Worm (Caenorhabditis elegans): ENCODE results near the gene sdz-23.

sdz-23 gene

ce11 chrV:8132926-8133325 is 33.5 kb downstream of the sdz-23 start, which contains the start of gene D1014.4:
Gene D1014.4, plus strand, starts transcription at chrV:8133226.
- TF ChIP-seq vab-15 (tag; optimal IDR thresholded peaks at IDR 0.05), result no peak
- no peak for TF ChIP-seq pqm-1 (tag; optimal IDR thresholded peaks at IDR 0.05)
- TF ChIP-seq mef-2 (tag; optimal IDR thresholded peaks at IDR 0.05), result no peak
- no peak for TF ChIP-seq isw-1 (GFP tag; IDR thresholded peaks at IDR 0.05)
- TF ChIP-seq jun-1 (tag; optimal IDR thresholded peaks at IDR 0.05), result no peak
- no peak for TF ChIP-seq ets-5 (GFP tag; IDR thresholded peaks at IDR 0.05)
- TF ChIP-seq C04F5.9 (tag; optimal IDR thresholded peaks at IDR 0.05), result no peak
- peak; percentile 15 for TF ChIP-seq nhr-85 (tag)
- TF ChIP-seq elt-2 (tag; optimal IDR thresholded peaks at IDR 0.05), result peak; percentile 21
- peak in 1 of 2 experiments; percentile 15 for TF ChIP-seq lin-35 (GFP tag; optimal IDR thresholded peaks at IDR 0.05)
- no peak for TF ChIP-seq snu-23 (GFP tag; optimal IDR thresholded peaks at IDR 0.05)

- TF ChIP-seq ces-1 (GFP tag; optimal IDR thresholded peaks at IDR 0.05), result no peak
- no peak for TF ChIP-seq ama-1 (optimal IDR thresholded peaks at IDR 0.05)
- TF ChIP-seq zip-4 (GFP tag; optimal IDR thresholded peaks at IDR 0.05), result no peak
- no peak for TF ChIP-seq pag-3 (tag; optimal IDR thresholded peaks at IDR 0.05; ENCODE audit: borderline replicate concordance, insufficient read depth)
- TF ChIP-seq hlh-17 (GFP tag; optimal IDR thresholded peaks at IDR 0.05; ENCODE audit: borderline replicate concordance), result no peak
- TF ChIP-seq ztf-11 (tag; optimal IDR thresholded peaks at IDR 0.05), result no peak
- no peak for TF ChIP-seq zag-1 (tag; optimal IDR thresholded peaks at IDR 0.05)
- no peak for TF ChIP-seq sup-37 (GFP tag; optimal IDR thresholded peaks at IDR 0.05)
- TF ChIP-seq F16B12.6 (tag; optimal IDR thresholded peaks at IDR 0.05), result no peak
- no peak for TF ChIP-seq tlp-1 (tag; optimal IDR thresholded peaks at IDR 0.05)
- TF ChIP-seq lsy-2 (tag; optimal IDR thresholded peaks at IDR 0.05), result no peak
- TF ChIP-seq lin-35 (GFP tag; optimal IDR thresholded peaks at IDR 0.05), result no peak
- no peak for TF ChIP-seq xbp-1 (tag; optimal IDR thresholded peaks at IDR 0.05)
These were observed 44.2 kb downstream of the sdz-23 start, which contains the start of gene D1014.2 for ce11 chrV:8143605-8144004. Gene D1014.2, plus strand, starts transcription at chrV:8143905.

- TF ChIP-seq dsc-1 (tag; optimal IDR thresholded peaks at IDR 0.05) (peak; percentile 2), xbp-1 (tag; optimal IDR thresholded peaks at IDR 0.05) (no peak)
These were observed 45.1 kb downstream of the sdz-23 start for ce11 chrV:8144515-8144914.

ce11 chrV:8145329-8145728 is 45.9 kb downstream of the sdz-23 start, which contains the start of gene D1014.13:
Gene D1014.13, plus strand, starts transcription at chrV:8145629.
- TF ChIP-seq dsc-1 (tag; optimal IDR thresholded peaks at IDR 0.05) (no peak), sptf-1 (tag; optimal IDR thresholded peaks at IDR 0.05) (no peak), C34B4.2 (tag; optimal IDR thresholded peaks at IDR 0.05) (no peak), fkh-10 (GFP tag; optimal IDR thresholded peaks at IDR 0.05) (no peak), unc-130 (tag; optimal IDR thresholded peaks at IDR 0.05) (no peak), tbx-2 (tag; optimal IDR thresholded peaks at IDR 0.05) (no peak), efl-1 (optimal IDR thresholded peaks at IDR 0.05) (no peak), efl-1 (GFP tag; optimal IDR thresholded peaks at IDR 0.05 in 1 of 2) (no peak), C04F5.9 (tag; optimal IDR thresholded peaks at IDR 0.05) (no peak), ztf-4 (tag; optimal IDR thresholded peaks at IDR 0.05) (no peak), nhr-90 (tag; optimal IDR thresholded peaks at IDR 0.05; ENCODE audit: poor library complexity) (no peak), mab-9 (GFP tag; IDR thresholded peaks at IDR 0.05) (no peak), nhr-28 (tag; optimal IDR thresholded peaks at IDR 0.05) (no peak), fos-1 (tag; optimal IDR thresholded peaks at IDR 0.05) (no peak), ztf-11 (tag; optimal IDR thresholded peaks at IDR 0.05) (no peak), unc-86 (tag; optimal IDR thresholded peaks at IDR 0.05) (no peak), ceh-8 (GFP tag; optimal IDR thresholded peaks at IDR 0.05) (no peak), lir-3 (tag; optimal IDR thresholded peaks at IDR 0.05; ENCODE audit: poor library complexity) (no peak)

Data from whole organism, L1 larva.